Worm (Caenorhabditis elegans) whole organism, L1 larva: ENCODE data around the gene F35C8.5.
A peak's percentile ranks its signal among the peaks of the same experiment; 100 is the strongest.

ENCODE experiments used
- C16A3.4 ChIP-seq: fragments of 150-350 bp; optimal IDR thresholded peaks from 2 replicates; lab custom pipeline; 2014; ENCODE audit warnings: missing biosample characterization, missing genetic modification characterization
- F16B12.6 ChIP-seq: fragments of 150-350 bp; optimal IDR thresholded peaks from 2 replicates; lab custom pipeline; 2014; ENCODE audit warnings: missing biosample characterization, missing genetic modification characterization
- Y116A8C.19 ChIP-seq: sonication (generic microtip); optimal IDR thresholded peaks from 2 replicates; lab custom pipeline; 2016; ENCODE audit warnings: missing compliant biosample characterization, missing genetic modification characterization, borderline replicate concordance
- alr-1 ChIP-seq: fragments of 200-800 bp; sonication (Bioruptor generic); optimal IDR thresholded peaks from 2 replicates; lab custom pipeline; 2018; ENCODE audit warnings: borderline replicate concordance, mild to moderate bottlenecking, missing genetic modification characterization, missing compliant biosample characterization
- aly-2 ChIP-seq: fragments of 150-350 bp; optimal IDR thresholded peaks from 2 replicates; lab custom pipeline; 2014; ENCODE audit warnings: missing biosample characterization, missing genetic modification characterization
- ama-1 ChIP-seq: fragments of 150-350 bp; optimal IDR thresholded peaks from 2 replicates; lab custom pipeline; 2014
- blmp-1 ChIP-seq: fragments of 150-350 bp; optimal IDR thresholded peaks from 2 replicates; lab custom pipeline; 2014; ENCODE audit warnings: missing biosample characterization, missing genetic modification characterization
- ceh-63 ChIP-seq: fragments of 200-800 bp; sonication (Bioruptor generic); optimal IDR thresholded peaks from 2 replicates; lab custom pipeline; 2018; ENCODE audit warnings: mild to moderate bottlenecking, missing genetic modification characterization, missing compliant biosample characterization
- ceh-8 ChIP-seq: fragments of 200-800 bp; sonication (Bioruptor generic); optimal IDR thresholded peaks from 2 replicates; lab custom pipeline; 2018; ENCODE audit warnings: mild to moderate bottlenecking, missing genetic modification characterization, moderate library complexity, missing compliant biosample characterization
- ceh-88 ChIP-seq: fragments of 200-800 bp; sonication (Bioruptor generic); IDR thresholded peaks from 2 replicates; pipeline ENCODE4 v1.3.6; 2022; ENCODE audit warnings: missing genetic modification characterization, missing compliant biosample characterization
- ceh-90 ChIP-seq: sonication (generic microtip); optimal IDR thresholded peaks from 2 replicates; lab custom pipeline; 2016; ENCODE audit warnings: missing genetic modification characterization, missing compliant biosample characterization
- efl-1 ChIP-seq, 4 experiments: fragments of 150-350 bp; optimal IDR thresholded peaks in 3 of 4; peaks in 1 of 4; 1 replicate in 1 of 4; 2 replicates in 3 of 4; lab custom pipeline; 2014; ENCODE audit warnings: missing biosample characterization in 2 of 4, missing genetic modification characterization in 2 of 4, missing genetic modification reagents in 2 of 4
- efl-3 ChIP-seq: fragments of 200-800 bp; sonication (Bioruptor generic); optimal IDR thresholded peaks from 2 replicates; lab custom pipeline; 2018; ENCODE audit warnings: mild to moderate bottlenecking, missing genetic modification characterization, missing compliant biosample characterization
- elt-2 ChIP-seq: sonication (generic microtip); optimal IDR thresholded peaks from 2 replicates; lab custom pipeline; 2016; ENCODE audit warnings: missing genetic modification characterization, mild to moderate bottlenecking, inconsistent platforms, missing compliant biosample characterization, missing genetic modification reagents
- fkh-10 ChIP-seq: sonication (generic microtip); optimal IDR thresholded peaks from 2 replicates; lab custom pipeline; 2017; ENCODE audit warnings: missing biosample characterization, missing genetic modification reagents, missing genetic modification characterization
- fkh-8 ChIP-seq: sonication (generic microtip); optimal IDR thresholded peaks from 2 replicates; lab custom pipeline; 2016; ENCODE audit warnings: mild to moderate bottlenecking, missing genetic modification characterization, missing compliant biosample characterization
- hlh-17 ChIP-seq: fragments of 200-800 bp; sonication (Bioruptor generic); optimal IDR thresholded peaks from 2 replicates; lab custom pipeline; 2018; ENCODE audit warnings: missing genetic modification characterization, mild to moderate bottlenecking, missing compliant biosample characterization, moderate library complexity, borderline replicate concordance
- lin-15B ChIP-seq: fragments of 150-350 bp; sonication (generic microtip); optimal IDR thresholded peaks from 3 replicates; lab custom pipeline; 2014; ENCODE audit warnings: missing biosample characterization, missing genetic modification characterization
- lin-35 ChIP-seq, 2 experiments: fragments of 150-350 bp; optimal IDR thresholded peaks; 2 replicates each; lab custom pipeline; 2014; ENCODE audit warnings: missing biosample characterization in 2 of 2, missing genetic modification characterization in 2 of 2, missing genetic modification reagents in 2 of 2
- lir-3 ChIP-seq: sonication (generic microtip); optimal IDR thresholded peaks from 2 replicates; lab custom pipeline; 2016; ENCODE audit warnings: mild to moderate bottlenecking, missing genetic modification characterization, moderate library complexity, missing compliant biosample characterization; ENCODE audit not compliant: poor library complexity
- mef-2 ChIP-seq: fragments of 150-350 bp; optimal IDR thresholded peaks from 2 replicates; lab custom pipeline; 2014; ENCODE audit warnings: missing biosample characterization, missing genetic modification characterization
- nhr-11 ChIP-seq: fragments of 150-350 bp; optimal IDR thresholded peaks from 2 replicates; lab custom pipeline; 2014; ENCODE audit warnings: missing biosample characterization, missing genetic modification characterization
- nhr-12 ChIP-seq: sonication (generic microtip); optimal IDR thresholded peaks from 2 replicates; lab custom pipeline; 2017; ENCODE audit warnings: missing biosample characterization, missing genetic modification characterization
- nhr-20 ChIP-seq: sonication (generic microtip); optimal IDR thresholded peaks from 2 replicates; lab custom pipeline; 2016; ENCODE audit warnings: mild to moderate bottlenecking, missing genetic modification characterization, missing compliant biosample characterization
- nhr-237 ChIP-seq: fragments of 150-350 bp; optimal IDR thresholded peaks from 2 replicates; lab custom pipeline; 2014; ENCODE audit warnings: missing biosample characterization, missing genetic modification characterization
- nhr-28 ChIP-seq: fragments of 150-350 bp; optimal IDR thresholded peaks from 2 replicates; lab custom pipeline; 2014; ENCODE audit warnings: missing biosample characterization, missing genetic modification characterization
- nhr-76 ChIP-seq: sonication (generic microtip); optimal IDR thresholded peaks from 2 replicates; lab custom pipeline; 2017; ENCODE audit warnings: missing biosample characterization, missing genetic modification characterization
- nhr-84 ChIP-seq: sonication (generic microtip); optimal IDR thresholded peaks from 2 replicates; lab custom pipeline; 2017; ENCODE audit warnings: missing biosample characterization, missing genetic modification characterization
- pax-3 ChIP-seq: fragments of 200-800 bp; sonication (Bioruptor generic); optimal IDR thresholded peaks from 2 replicates; lab custom pipeline; 2018; ENCODE audit warnings: mild to moderate bottlenecking, missing genetic modification characterization, moderate library complexity, missing compliant biosample characterization
- pqm-1 ChIP-seq: sonication (generic microtip); optimal IDR thresholded peaks from 3 replicates; lab custom pipeline; 2017; ENCODE audit warnings: missing biosample characterization, missing genetic modification characterization
- rnt-1 ChIP-seq: sonication (generic microtip); optimal IDR thresholded peaks from 2 replicates; lab custom pipeline; 2016; ENCODE audit warnings: mild to moderate bottlenecking, missing genetic modification characterization, moderate library complexity, missing compliant biosample characterization
- skn-1 ChIP-seq: fragments of 150-350 bp; optimal IDR thresholded peaks from 2 replicates; lab custom pipeline; 2014; ENCODE audit warnings: missing biosample characterization, missing genetic modification characterization
- snu-23 ChIP-seq: sonication (generic microtip); optimal IDR thresholded peaks from 2 replicates; lab custom pipeline; 2016; ENCODE audit warnings: missing genetic modification characterization, missing compliant biosample characterization
- sox-4 ChIP-seq: sonication (generic microtip); optimal IDR thresholded peaks from 2 replicates; lab custom pipeline; 2016; ENCODE audit warnings: missing genetic modification characterization, missing compliant biosample characterization
- swsn-7 ChIP-seq: sonication (generic microtip); optimal IDR thresholded peaks from 2 replicates; lab custom pipeline; 2016; ENCODE audit warnings: missing genetic modification characterization, missing compliant biosample characterization
- tbx-2 ChIP-seq: sonication (generic microtip); optimal IDR thresholded peaks from 2 replicates; lab custom pipeline; 2016; ENCODE audit warnings: missing genetic modification characterization, missing compliant biosample characterization
- unc-130 ChIP-seq: fragments of 150-350 bp; optimal IDR thresholded peaks from 2 replicates; lab custom pipeline; 2017; ENCODE audit warnings: missing biosample characterization, missing genetic modification characterization, inconsistent platforms
- unc-62 ChIP-seq: fragments of 150-350 bp; optimal IDR thresholded peaks from 2 replicates; lab custom pipeline; 2014; ENCODE audit warnings: missing biosample characterization, missing genetic modification reagents, missing genetic modification characterization
- unc-86 ChIP-seq: sonication (generic microtip); optimal IDR thresholded peaks from 2 replicates; lab custom pipeline; 2016; ENCODE audit warnings: missing genetic modification characterization, missing compliant biosample characterization
- vab-15 ChIP-seq: sonication (generic microtip); optimal IDR thresholded peaks from 2 replicates; lab custom pipeline; 2017; ENCODE audit warnings: missing genotype, mild to moderate bottlenecking, missing genetic modification characterization, missing compliant biosample characterization
- zag-1 ChIP-seq: fragments of 150-350 bp; optimal IDR thresholded peaks from 2 replicates; lab custom pipeline; 2014; ENCODE audit warnings: missing biosample characterization, missing genetic modification characterization
- zip-4 ChIP-seq: fragments of 200-800 bp; sonication (Bioruptor generic); optimal IDR thresholded peaks from 2 replicates; lab custom pipeline; 2018; ENCODE audit warnings: mild to moderate bottlenecking, missing genetic modification characterization, moderate library complexity, missing compliant biosample characterization
- ztf-4 ChIP-seq: fragments of 150-350 bp; optimal IDR thresholded peaks from 2 replicates; lab custom pipeline; 2014; ENCODE audit warnings: missing biosample characterization, missing genetic modification characterization

The F35C8.5 gene

DNA sequence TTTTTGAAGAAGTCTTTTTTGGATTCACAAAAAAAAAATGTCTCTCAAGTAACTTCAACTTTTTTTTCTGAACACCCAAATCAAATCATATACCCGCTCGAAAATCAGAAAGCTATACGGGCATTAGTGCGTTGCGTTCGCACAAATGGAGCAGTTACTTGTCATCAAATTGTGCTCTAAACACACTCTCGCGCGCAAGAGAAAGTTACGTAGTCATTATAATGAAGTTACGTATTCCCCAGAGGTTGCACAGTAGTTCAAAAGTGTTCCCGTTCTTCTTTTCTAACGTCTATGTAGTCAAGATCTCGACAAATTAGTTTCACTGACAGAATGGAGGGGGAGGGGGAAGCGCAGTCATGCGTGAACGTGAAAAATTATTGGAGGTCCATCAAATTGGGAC, 44.0 kb upstream of the F35C8.5 start:
- TF ChIP-seq efl-3 (GFP tag; lab: Kevin White, UChicago) (no peak), ceh-88 (no peak), ztf-4 (no peak), nhr-20 (no peak), C16A3.4 (tag; lab: Kevin White, UChicago) (no peak), mef-2 (tag; lab: Kevin White, UChicago) (no peak), lin-35 (GFP tag; optimal IDR thresholded peaks at IDR 0.05; lab: Kevin White, UChicago) (no peak), unc-86 (tag; lab: Kevin White, UChicago) (no peak), Y116A8C.19 (no peak)
- TF ChIP-seq, all 84 proteins: peak for 0

DNA sequence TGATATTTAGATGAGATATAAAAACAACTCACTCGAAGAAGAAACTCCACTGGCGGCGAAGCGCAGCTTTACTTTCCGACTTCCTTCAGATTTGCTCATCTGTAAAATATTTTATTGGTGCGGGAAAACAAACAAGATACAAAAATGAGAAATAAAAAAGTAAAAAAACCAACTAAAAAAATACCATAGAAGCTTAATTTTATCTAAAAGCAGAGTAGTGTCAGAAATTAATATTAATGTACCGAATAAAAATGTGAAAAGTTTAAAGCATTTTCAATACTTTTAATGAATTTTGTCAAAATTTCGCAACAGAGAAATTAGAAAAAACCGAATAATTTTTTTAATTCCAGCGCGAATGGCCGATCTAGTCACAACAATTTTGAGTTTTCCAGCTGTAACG, 42.3 kb upstream of the F35C8.5 start, which contains the start of gene sto-2:
sto-2 (minus strand) TSS at position 101 of the 400 bp plus-strand sequence.
- TF ChIP-seq zip-4 (GFP tag; lab: Kevin White, UChicago): no peak
- TF ChIP-seq elt-2 (tag; lab: Kevin White, UChicago): no peak
- no peak for TF ChIP-seq lir-3 (tag; lab: Kevin White, UChicago)

- peak; percentile 37 for TF ChIP-seq elt-2 (tag; lab: Kevin White, UChicago)
- no peak for TF ChIP-seq F16B12.6 (tag; lab: Kevin White, UChicago)
Measured at ce11 chrX:5329236-5329635, 36.4 kb upstream of the F35C8.5 start, which contains the start of gene C26B9.5. Gene C26B9.5, plus strand, starts transcription at chrX:5329479.

ce11 chrX:5330765-5331164, 34.8 kb upstream of the F35C8.5 start:
- no peak for TF ChIP-seq skn-1 (tag; lab: Kevin White, UChicago)
- TF ChIP-seq efl-1 (optimal IDR thresholded peaks at IDR 0.05; lab: Kevin White, UChicago): no peak
- peak in 1 of 2 experiments; percentile 52 for TF ChIP-seq efl-1 (GFP tag; optimal IDR thresholded peaks at IDR 0.05 in 1 of 2; lab: Kevin White, UChicago)

ce11 chrX:5335368-5335767, 30.2 kb upstream of the F35C8.5 start, which contains the start of gene C26B9.6:
Gene C26B9.6, minus strand, starts transcription at chrX:5335468.
- no peak for TF ChIP-seq nhr-28 (tag; lab: Kevin White, UChicago)
- TF ChIP-seq nhr-12 (tag; lab: Kevin White, UChicago): no peak
- no peak for TF ChIP-seq vab-15
- TF ChIP-seq ama-1 (lab: Kevin White, UChicago): no peak
- TF ChIP-seq alr-1: no peak
- TF ChIP-seq nhr-11 (tag; lab: Kevin White, UChicago): no peak
- no peak for TF ChIP-seq swsn-7 (tag; lab: Kevin White, UChicago)
- TF ChIP-seq rnt-1: no peak

ce11 chrX:5336498-5336897, 29.1 kb upstream of the F35C8.5 start:
- no peak for TF ChIP-seq ceh-8 (GFP tag; lab: Kevin White, UChicago)
- TF ChIP-seq elt-2 (tag; lab: Kevin White, UChicago): no peak
- no peak for TF ChIP-seq lin-15B (tag; lab: Kevin White, UChicago)
- no peak for TF ChIP-seq nhr-76
- peak; percentile 63 for TF ChIP-seq blmp-1 (tag; lab: Kevin White, UChicago)
- no peak for TF ChIP-seq nhr-12 (tag; lab: Kevin White, UChicago)
- peak; percentile 61 for TF ChIP-seq swsn-7 (tag; lab: Kevin White, UChicago)
- TF ChIP-seq hlh-17 (GFP tag; lab: Kevin White, UChicago): no peak
- peak; percentile 20 for TF ChIP-seq fkh-10
- TF ChIP-seq unc-62: no peak
- no peak for TF ChIP-seq sox-4 (tag; lab: Kevin White, UChicago)
- TF ChIP-seq lin-35 (GFP tag; optimal IDR thresholded peaks at IDR 0.05; lab: Kevin White, UChicago): peak; percentile 25 to 58
- TF ChIP-seq unc-130 (tag; lab: Kevin White, UChicago): no peak
- TF ChIP-seq fkh-8: peak; percentile 64
- TF ChIP-seq lir-3 (tag; lab: Kevin White, UChicago): no peak
- no peak for TF ChIP-seq pax-3 (tag; lab: Kevin White, UChicago)
- peak; percentile 67 for TF ChIP-seq snu-23 (GFP tag; lab: Kevin White, UChicago)
- TF ChIP-seq nhr-84 (tag; lab: Kevin White, UChicago): no peak
- TF ChIP-seq zag-1 (tag; lab: Kevin White, UChicago): no peak
- peak; percentile 55 for TF ChIP-seq tbx-2 (tag; lab: Kevin White, UChicago)
- TF ChIP-seq ceh-90 (tag; lab: Kevin White, UChicago): no peak
- no peak for TF ChIP-seq mef-2 (tag; lab: Kevin White, UChicago)
- peak; percentile 64 for TF ChIP-seq nhr-20
- TF ChIP-seq ceh-63 (GFP tag; lab: Kevin White, UChicago): no peak
- TF ChIP-seq pqm-1: no peak
- no peak for TF ChIP-seq aly-2 (tag; lab: Kevin White, UChicago)
- TF ChIP-seq rnt-1: peak; percentile 53
- TF ChIP-seq F16B12.6 (tag; lab: Kevin White, UChicago): no peak
- no peak for TF ChIP-seq nhr-237 (tag; lab: Kevin White, UChicago)
